Fruit fly (Drosophila melanogaster): ENCODE data around the gene CG17104.

The CG17104 gene

DNA sequence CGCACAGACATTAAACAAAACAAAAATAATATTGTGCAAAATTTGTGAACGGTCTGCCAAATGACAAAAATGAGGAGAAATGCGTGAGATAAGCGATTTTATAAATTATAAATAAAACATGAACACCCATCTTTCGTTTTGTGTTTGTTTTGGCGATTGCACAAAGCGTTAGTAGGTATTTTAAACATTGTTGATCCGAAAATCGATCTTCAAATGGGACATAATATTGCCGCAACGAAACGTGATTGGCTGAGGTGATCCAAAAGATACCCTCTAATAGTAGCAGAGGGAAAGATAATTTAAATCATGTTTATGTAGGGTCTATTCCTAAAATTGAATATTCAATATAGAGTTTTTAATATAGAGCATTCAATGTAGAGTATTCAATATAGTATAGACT is 2.6 kb downstream of the CG17104 start:
- peak; percentile 10 for TF ChIP-seq noc (tag; optimal IDR thresholded peaks at IDR 0.05)

DNA sequence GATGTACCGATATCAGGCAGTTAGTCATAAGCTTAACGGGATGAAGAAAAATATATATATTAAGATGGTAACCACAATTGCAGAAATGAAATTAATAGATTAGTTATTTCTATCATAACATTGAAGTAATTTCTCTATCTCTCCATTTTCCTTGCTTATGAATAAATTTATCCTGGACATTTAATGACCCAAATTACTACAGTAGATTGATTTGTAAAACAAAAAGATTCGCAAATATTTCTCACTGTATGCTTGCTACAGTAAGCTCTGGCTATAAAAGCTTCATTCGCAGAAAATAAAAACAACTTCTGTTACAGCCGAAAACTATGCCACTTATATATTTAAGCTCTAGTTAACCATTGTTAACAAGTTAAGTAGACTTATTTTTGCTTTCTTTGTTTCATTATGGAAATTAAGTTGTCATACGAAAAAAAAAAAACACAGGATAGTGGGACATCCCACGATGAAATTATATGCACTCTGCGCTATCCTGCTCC is 3.6 kb downstream of the CG17104 start, which contains the start of gene CG17105:
Gene CG17105, plus strand, starts transcription at position 447 of the 497 bp plus-strand sequence.
- no peak for TF ChIP-seq noc (tag; optimal IDR thresholded peaks at IDR 0.05)

DNA sequence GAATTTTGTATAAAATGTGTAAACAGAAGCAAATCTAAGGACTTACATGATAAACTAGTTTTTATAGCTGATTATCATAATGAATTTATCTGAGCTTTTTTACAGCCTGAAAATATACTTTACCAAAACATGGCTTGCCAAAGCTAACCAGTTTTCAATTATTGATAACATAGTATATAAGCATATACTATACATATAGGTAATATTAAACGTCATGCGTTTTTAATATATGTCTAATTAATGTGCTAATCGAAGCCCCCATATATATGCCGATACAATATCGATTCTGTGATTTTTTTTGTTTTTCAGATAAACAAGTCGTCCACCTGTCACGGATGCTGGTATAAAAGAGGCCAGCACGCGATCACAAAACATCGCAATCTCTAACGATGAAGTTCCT is 4.6 kb downstream of the CG17104 start, which contains the start of gene CG17107:
Gene CG17107, plus strand, starts transcription at position 301 of the 400 bp plus-strand sequence.
- no peak for TF ChIP-seq noc (tag; optimal IDR thresholded peaks at IDR 0.05)

DNA sequence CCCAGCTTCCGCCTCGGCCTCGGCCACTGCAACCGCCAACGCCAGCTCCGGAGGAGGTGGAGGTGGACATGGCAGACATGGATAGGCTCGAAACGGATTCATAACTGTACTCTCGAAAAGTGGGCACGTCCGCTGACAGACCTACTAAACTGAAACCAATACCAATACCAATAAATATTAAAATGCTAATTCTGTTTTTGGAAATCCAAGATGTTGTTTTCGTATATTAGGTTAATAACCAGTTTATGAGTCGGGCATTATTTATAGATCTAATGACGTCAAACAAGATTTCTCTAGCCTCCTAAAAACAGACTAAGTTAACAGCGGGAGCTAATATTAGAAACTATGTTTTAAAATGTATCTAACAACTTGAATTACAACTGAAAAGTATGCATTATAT is 5.2 kb downstream of the CG17104 start:
- no peak for TF ChIP-seq noc (tag; optimal IDR thresholded peaks at IDR 0.05)

DNA sequence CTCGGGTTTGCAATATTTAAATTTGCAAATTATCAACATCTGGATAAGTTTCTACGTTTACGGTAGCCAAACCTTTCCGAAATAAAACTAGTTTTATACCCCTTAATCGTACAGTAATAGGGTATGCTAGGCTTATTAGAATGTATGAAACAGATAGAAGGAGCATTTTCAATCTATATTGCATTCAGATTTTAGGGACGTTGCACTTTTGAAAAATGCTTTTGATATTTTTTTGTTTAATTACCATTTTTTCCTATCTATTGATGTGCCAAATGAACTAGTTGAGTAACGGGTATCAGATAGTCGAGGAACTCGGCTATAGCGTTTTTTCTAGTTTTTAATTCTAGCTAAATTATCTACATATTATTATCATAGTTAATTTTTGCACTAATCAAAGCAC is 5.9 kb downstream of the CG17104 start:
- peak; percentile 58 for TF ChIP-seq noc (tag; optimal IDR thresholded peaks at IDR 0.05)

DNA sequence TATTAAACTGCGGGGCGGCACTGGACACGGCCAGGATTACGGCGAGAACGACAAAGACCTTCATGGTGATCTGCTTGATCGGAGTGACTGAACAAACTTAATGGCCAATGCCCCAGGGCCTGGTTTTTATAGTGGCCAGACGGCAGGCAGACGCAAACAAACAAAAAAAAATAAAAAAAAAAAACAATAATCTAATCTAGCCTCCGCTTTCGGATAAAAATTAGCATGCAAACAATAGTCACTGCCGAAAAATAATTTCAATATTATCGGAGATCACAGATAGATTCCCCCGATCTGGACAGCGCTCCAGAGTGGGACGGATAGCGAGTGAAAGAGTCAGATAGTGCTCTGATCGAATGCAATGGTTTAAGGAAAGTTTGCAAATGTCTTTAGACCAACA is 7.3 kb downstream of the CG17104 start, which contains the start of gene CG7299:
Gene CG7299, minus strand, starts transcription at position 101 of the 400 bp plus-strand sequence.
- TF ChIP-seq noc (tag; optimal IDR thresholded peaks at IDR 0.05): no peak

DNA sequence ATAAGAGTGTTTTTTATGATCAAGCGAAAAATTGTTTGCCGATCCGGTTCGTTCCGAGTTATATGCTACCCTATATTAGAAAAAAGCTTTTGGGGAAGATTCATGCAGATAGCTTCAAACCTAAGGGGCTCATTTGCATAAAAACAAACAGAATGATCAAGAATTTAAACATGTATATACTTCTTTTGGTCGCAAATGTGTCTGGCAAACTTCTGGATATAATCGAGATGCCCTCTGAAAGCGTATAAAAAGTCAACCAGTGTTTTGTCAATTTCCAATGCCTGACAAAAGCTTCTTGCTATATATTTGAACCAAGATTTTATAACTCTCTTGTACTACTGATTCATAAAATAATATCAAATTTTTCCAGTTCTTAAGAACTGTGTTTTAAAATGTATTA is 8.7 kb downstream of the CG17104 start:
- no peak for TF ChIP-seq noc (tag; optimal IDR thresholded peaks at IDR 0.05)

DNA sequence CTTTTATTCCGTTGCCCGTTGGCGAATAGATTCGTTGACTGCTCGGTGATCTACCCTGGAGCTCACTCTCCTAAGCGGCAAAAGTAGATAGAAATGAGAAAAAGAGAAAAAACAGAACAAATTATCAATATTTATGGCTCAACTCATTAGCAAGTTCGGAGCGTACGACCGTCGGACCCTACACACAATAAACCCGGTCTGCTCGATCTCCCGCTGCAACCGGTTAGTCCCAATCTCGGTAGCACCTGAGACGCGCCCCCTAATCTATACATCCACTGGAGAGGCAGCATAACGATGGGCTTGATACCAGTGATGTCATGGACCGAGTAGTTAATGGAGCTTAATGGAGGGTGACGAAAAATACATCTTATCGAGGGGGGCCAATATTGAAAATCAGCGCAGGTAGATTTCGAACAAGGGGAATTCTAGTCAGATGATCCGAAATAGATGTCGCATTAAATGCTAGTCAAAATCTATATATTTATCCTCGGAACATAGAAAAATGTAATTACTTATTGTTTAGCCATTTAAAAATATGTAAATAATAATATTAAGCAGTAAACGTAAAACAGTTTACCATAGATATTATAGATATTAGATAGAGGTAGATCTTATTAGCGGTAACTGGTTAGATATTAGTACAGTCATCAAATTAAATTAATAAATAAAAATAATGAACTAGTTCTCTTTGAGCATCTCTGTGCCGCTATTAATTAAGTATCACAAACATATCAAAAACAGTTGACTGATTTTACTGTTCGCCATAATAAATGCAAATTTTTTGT is 10.2 kb downstream of the CG17104 start, which contains the start of gene CG7296:
Gene CG7296, minus strand, starts transcription at position 58 of the 785 bp plus-strand sequence.
- TF ChIP-seq noc (tag; optimal IDR thresholded peaks at IDR 0.05): no peak

DNA sequence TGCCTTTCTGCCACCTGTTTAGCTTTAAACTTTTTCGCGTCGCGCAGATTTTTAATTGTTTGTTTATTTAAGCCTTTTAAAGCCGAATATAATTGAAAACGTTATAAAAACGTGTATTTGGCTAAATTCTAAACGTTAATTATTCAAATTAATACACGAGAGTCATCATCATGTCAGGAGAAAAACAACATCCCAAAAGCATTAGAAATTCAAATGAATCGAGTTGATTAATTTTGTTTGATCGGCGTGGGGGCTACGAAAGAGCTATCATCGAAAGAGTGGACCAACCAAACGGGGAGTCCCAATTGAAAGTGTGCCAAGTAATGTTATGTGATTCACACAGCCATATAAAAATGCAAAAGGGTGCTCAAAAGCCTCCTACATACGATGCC is 10.8 kb downstream of the CG17104 start:
- no peak for TF ChIP-seq noc (tag; optimal IDR thresholded peaks at IDR 0.05)

DNA sequence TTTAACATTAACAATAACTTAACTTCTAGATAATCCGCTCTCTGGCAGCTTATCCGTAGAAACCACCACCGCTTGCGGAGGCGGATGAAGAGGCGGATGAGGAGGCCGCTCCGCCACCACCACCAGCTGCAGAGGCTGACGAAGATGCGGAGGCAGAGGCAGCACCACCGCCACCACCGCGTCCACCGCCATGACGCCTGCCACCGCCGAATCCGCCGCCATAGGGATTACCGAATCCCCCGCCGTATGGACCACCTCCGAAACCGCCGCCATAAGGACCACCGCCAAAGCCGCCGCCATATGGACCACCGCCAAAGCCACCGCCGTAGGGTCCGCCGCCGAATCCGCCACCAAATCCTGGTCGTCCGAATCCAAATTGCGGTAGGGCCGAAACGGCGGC is 11.8 kb downstream of the CG17104 start:
- TF ChIP-seq noc (tag; optimal IDR thresholded peaks at IDR 0.05): no peak

DNA sequence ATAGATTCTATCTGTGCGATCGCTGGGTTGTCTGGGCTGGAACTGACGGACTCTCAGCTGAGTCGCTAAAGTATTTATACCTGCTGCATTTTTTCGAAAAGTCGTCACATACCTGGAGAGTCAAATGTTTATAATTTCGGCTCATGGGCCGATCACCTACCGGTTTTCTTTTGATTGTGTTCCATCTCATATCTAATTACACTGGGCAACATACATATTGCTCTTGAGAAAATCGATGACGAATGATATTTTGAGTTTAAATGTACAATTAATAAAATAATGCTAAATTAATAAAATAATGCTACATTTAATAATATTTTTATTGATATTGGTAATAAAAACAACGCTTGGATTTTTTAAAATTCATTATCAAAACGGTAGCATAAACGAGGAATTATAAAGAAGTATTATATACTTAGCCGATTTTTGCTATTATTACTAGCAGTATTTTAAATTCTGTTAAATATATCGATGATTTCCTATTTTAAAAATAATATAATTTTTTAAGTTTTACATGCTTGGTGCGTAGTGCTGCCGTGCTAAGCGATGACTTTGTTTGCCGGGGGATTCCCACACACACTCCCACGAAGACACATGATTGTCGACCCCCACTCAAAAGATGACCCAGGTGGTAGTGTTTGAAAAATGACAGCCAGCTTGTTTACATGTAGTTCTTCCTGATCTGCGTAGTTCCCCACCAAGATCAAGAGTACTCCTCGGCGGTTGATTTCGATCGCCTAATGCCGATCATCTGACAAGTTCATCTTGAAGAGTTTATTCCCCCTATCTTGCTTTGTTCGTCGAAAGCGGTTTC is 12.4 kb downstream of the CG17104 start, which contains the start of gene CG7294:
Gene CG7294, minus strand, starts transcription at position 51 of the 814 bp plus-strand sequence.
- TF ChIP-seq noc (tag; optimal IDR thresholded peaks at IDR 0.05): no peak

DNA sequence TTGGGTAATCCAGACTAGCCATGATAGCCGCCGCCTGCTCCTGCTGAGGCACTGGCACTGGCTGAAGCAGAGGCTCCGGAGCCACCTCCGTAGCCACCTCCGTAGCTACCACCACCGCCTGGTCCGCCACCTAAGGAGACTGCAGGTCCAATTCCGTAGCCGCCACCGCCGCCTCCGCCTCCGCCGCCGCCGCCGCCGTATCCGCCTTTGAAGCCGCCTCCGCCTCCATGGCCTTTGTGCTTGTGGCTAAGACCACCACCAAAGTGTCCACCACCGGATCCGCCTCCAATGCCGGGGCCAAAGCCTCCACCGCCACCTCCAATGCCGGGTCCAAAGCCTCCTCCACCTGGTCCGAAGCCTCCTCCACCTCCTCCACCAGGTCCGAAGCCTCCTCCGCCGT is 16.0 kb downstream of the CG17104 start:
- TF ChIP-seq noc (tag; optimal IDR thresholded peaks at IDR 0.05): no peak

DNA sequence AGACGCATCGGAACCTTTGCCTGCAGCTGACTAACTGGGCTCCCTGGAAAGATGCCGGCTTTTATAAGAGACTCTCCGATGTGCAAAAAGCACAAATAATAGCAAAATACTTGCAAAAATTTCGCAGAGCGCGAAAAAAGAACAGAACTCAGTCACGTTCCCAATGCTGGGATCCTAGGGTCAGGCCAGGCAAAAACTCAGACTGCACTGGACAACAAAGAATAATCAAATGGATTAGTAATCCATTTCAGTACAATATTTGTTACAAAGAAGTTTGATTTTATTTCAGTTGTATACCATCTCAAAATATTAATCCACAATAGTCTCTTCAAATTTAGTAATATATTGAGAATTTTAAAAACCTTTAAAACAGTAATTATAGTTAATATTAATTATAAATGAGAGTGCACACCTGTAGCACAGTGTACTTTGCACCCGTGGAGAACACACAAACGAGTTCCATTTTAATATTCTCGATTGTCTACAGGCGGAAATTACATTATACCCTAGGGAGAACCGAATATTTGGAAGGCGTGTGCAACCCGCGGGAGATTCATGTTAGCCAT is 17.1 kb downstream of the CG17104 start, which contains the start of gene CG17108:
Gene CG17108, minus strand, starts transcription at position 51 of the 566 bp plus-strand sequence.
- no peak for TF ChIP-seq noc (tag; optimal IDR thresholded peaks at IDR 0.05)

DNA sequence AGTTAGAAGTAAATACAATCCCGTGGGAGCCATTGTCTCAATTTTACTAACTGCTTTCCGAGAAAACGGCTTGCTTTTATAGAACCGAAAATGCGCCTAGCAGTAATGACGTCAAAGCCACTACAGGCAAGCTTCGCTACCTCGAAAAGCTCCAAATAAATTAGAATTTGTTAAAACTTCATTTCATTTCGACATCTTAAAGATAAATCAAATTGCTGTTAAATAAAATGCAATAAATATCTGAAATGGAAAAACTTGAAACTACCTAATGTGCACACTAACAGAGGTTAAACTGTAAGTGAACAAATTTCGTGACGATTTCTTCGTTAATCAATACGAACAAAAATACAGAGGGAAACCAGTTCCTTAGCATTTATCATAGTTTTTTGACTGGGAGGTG is 21.0 kb downstream of the CG17104 start, which contains the start of gene CG7300:
Gene CG7300, minus strand, starts transcription at position 52 of the 400 bp plus-strand sequence.
- peak; percentile 80 for TF ChIP-seq noc (tag; optimal IDR thresholded peaks at IDR 0.05)

DNA sequence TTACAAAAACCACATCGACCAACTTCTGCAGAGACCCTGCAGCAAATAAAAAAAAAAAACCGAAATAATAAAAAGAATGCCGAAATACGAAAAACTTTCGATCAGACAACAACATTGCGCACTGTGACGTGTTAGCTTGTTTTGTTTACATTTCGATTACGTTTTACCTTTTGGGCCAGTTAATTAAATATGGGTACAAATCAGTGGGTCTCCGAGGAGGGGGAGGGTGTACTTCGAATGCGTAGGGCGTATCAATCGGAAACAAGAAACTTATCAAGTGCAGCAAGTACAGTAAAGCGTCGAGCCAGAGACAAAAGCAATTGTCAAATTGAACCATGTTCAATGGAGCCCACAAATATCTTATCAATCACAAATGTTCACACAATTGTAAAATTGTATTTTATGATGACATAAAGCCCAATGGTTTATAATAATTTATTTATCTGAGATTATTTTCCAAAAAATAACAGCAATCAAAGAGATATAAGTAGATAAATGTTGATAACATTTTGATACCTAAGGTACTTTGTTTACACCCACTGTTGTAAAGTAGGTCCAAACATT is 24.6 kb downstream of the CG17104 start, which contains the start of gene Lip1:
Gene Lip1, minus strand, starts transcription at position 46 of the 564 bp plus-strand sequence.
- TF ChIP-seq noc (tag; optimal IDR thresholded peaks at IDR 0.05): no peak
